Worm (Caenorhabditis elegans) whole organism, young adult: ENCODE measurements around the gene H38K22.9.

Experiments
- F52B5.7 ChIP-seq: sonication (generic microtip); optimal IDR thresholded peaks from 2 replicates; lab custom pipeline; 2016; ENCODE audit warnings: mild to moderate bottlenecking, missing genetic modification characterization, missing compliant biosample characterization
- F57C9.4 ChIP-seq: sonication (generic microtip); optimal IDR thresholded peaks from 2 replicates; lab custom pipeline; 2017; ENCODE audit warnings: mild to moderate bottlenecking, missing genetic modification characterization, missing compliant biosample characterization
- T07F8.4 ChIP-seq: sonication (generic microtip); optimal IDR thresholded peaks from 2 replicates; lab custom pipeline; 2016; ENCODE audit warnings: mild to moderate bottlenecking, missing genetic modification characterization, moderate library complexity, missing compliant biosample characterization
- Y53F4B.3 ChIP-seq: fragments of 200-800 bp; sonication (Bioruptor generic); IDR thresholded peaks from 2 replicates; pipeline ENCODE4 v1.3.6; 2022; ENCODE audit warnings: missing genetic modification reagents, missing genetic modification characterization, missing compliant biosample characterization
- Y53G8AR.9 ChIP-seq: fragments of 200-800 bp; sonication (Bioruptor generic); conservative IDR thresholded peaks from 2 replicates; pipeline ENCODE4 v1.3.6; 2022; ENCODE audit warnings: missing genetic modification reagents, missing genetic modification characterization, missing compliant biosample characterization
- Y67H2A.10 ChIP-seq: fragments of 200-800 bp; sonication (Bioruptor generic); conservative IDR thresholded peaks from 2 replicates; pipeline ENCODE4 v1.3.6; 2022; ENCODE audit warnings: missing genetic modification reagents, missing genetic modification characterization, missing compliant biosample characterization
- Y79H2A.3 ChIP-seq: fragments of 200-800 bp; sonication (Bioruptor generic); conservative IDR thresholded peaks from 2 replicates; pipeline ENCODE4 v1.3.6; 2022; ENCODE audit warnings: missing genetic modification reagents, missing genetic modification characterization, missing compliant biosample characterization
- ZK185.1 ChIP-seq: sonication (generic microtip); optimal IDR thresholded peaks from 2 replicates; lab custom pipeline; 2016; ENCODE audit warnings: mild to moderate bottlenecking, missing genetic modification characterization, missing compliant biosample characterization; ENCODE audit not compliant: poor library complexity, severe bottlenecking
- ama-1 ChIP-seq, 3 experiments: fragments of 150-350 bp in 1 of 3; sonication (generic microtip) in 2 of 3; optimal IDR thresholded peaks; 2 replicates each; lab custom pipeline; 2014 to 2018; ENCODE audit warnings: missing biosample characterization in 2 of 3, missing genetic modification characterization in 2 of 3, missing genetic modification reagents in 2 of 3
- aptf-3 ChIP-seq: fragments of 200-800 bp; sonication (Bioruptor generic); IDR thresholded peaks from 2 replicates; pipeline ENCODE4 v1.3.6; 2022; ENCODE audit warnings: missing genetic modification characterization, missing compliant biosample characterization
- attf-5 ChIP-seq: fragments of 200-800 bp; sonication (Bioruptor generic); optimal IDR thresholded peaks from 2 replicates; lab custom pipeline; 2018; ENCODE audit warnings: mild to moderate bottlenecking, missing genetic modification characterization, missing compliant biosample characterization
- attf-6 ChIP-seq: fragments of 200-800 bp; sonication (Bioruptor generic); IDR thresholded peaks from 2 replicates; pipeline ENCODE4 v1.3.6; 2022; ENCODE audit warnings: missing genetic modification reagents, missing genetic modification characterization, missing compliant biosample characterization
- ceh-79 ChIP-seq: sonication (generic microtip); optimal IDR thresholded peaks from 2 replicates; lab custom pipeline; 2017; ENCODE audit warnings: mild to moderate bottlenecking, missing genetic modification characterization, missing compliant biosample characterization
- chd-7 ChIP-seq: sonication (generic microtip); optimal IDR thresholded peaks from 2 replicates; lab custom pipeline; 2016; ENCODE audit warnings: mild to moderate bottlenecking, missing genetic modification characterization, moderate library complexity, missing compliant biosample characterization
- dox-1 ChIP-seq: fragments of 200-800 bp; sonication (Bioruptor generic); IDR thresholded peaks from 2 replicates; pipeline ENCODE4 v1.3.6; 2022; ENCODE audit warnings: missing genetic modification reagents, missing genetic modification characterization, missing compliant biosample characterization
- efl-1 ChIP-seq: fragments of 150-350 bp; optimal IDR thresholded peaks from 2 replicates; lab custom pipeline; 2014; ENCODE audit warnings: missing biosample characterization, missing genetic modification reagents, missing genetic modification characterization
- hlh-12 ChIP-seq: sonication (generic microtip); optimal IDR thresholded peaks from 2 replicates; lab custom pipeline; 2016; ENCODE audit warnings: missing genetic modification characterization, missing compliant biosample characterization
- hmg-1.2 ChIP-seq: fragments of 200-800 bp; sonication (Bioruptor generic); IDR thresholded peaks from 2 replicates; pipeline ENCODE4 v1.3.6; 2022; ENCODE audit warnings: missing genetic modification reagents, missing genetic modification characterization, missing compliant biosample characterization
- madf-3 ChIP-seq: fragments of 200-800 bp; sonication (Bioruptor generic); IDR thresholded peaks from 2 replicates; pipeline ENCODE4 v1.3.6; 2022; ENCODE audit warnings: missing genetic modification reagents, missing genetic modification characterization, missing compliant biosample characterization
- nfya-2 ChIP-seq: fragments of 200-800 bp; sonication (Bioruptor generic); IDR thresholded peaks from 2 replicates; pipeline ENCODE4 v1.3.6; 2022; ENCODE audit warnings: missing genetic modification reagents, missing genetic modification characterization, missing compliant biosample characterization
- nfyb-1 ChIP-seq: fragments of 200-800 bp; sonication (Bioruptor generic); IDR thresholded peaks from 2 replicates; pipeline ENCODE4 v1.3.6; 2022; ENCODE audit warnings: missing genetic modification reagents, missing genetic modification characterization, missing compliant biosample characterization
- nhr-27 ChIP-seq: fragments of 200-800 bp; sonication (Bioruptor generic); optimal IDR thresholded peaks from 2 replicates; lab custom pipeline; 2018; ENCODE audit warnings: mild to moderate bottlenecking, missing genetic modification characterization, moderate library complexity, missing compliant biosample characterization
- pha-4 ChIP-seq: fragments of 150-350 bp; sonication (generic microtip); optimal IDR thresholded peaks from 2 replicates; lab custom pipeline; 2014; ENCODE audit warnings: missing biosample characterization, missing genetic modification reagents, missing genetic modification characterization
- rcor-1 ChIP-seq: fragments of 200-800 bp; sonication (Bioruptor generic); IDR thresholded peaks from 2 replicates; pipeline ENCODE4 v1.3.6; 2022; ENCODE audit warnings: missing genetic modification reagents, missing genetic modification characterization, missing compliant biosample characterization
- rpc-1 ChIP-seq, 2 experiments: fragments of 150-350 bp in 1 of 2; sonication (generic microtip) in 1 of 2; optimal IDR thresholded peaks; 2 replicates each; lab custom pipeline; 2014 to 2018; ENCODE audit warnings: missing biosample characterization in 1 of 2, missing genetic modification characterization in 1 of 2, missing genetic modification reagents in 1 of 2, missing genotype in 1 of 2
- snpc-1.1 ChIP-seq: sonication (generic microtip); optimal IDR thresholded peaks from 2 replicates; lab custom pipeline; 2017; ENCODE audit warnings: missing genetic modification characterization, mild to moderate bottlenecking, missing compliant biosample characterization, antibody characterized with exemption, moderate library complexity, missing genotype, missing genetic modification reagents; ENCODE audit not compliant: insufficient read depth
- unc-62 ChIP-seq: fragments of 150-350 bp; optimal IDR thresholded peaks from 2 replicates; lab custom pipeline; 2014; ENCODE audit warnings: missing biosample characterization, missing genetic modification reagents, missing genetic modification characterization
- zim-3 ChIP-seq: sonication (generic microtip); optimal IDR thresholded peaks from 2 replicates; lab custom pipeline; 2017; ENCODE audit warnings: mild to moderate bottlenecking, missing genetic modification characterization, moderate library complexity, missing compliant biosample characterization

H38K22.9 gene

ce11 chrIII:4317065-4317752 lies 6.8 kb upstream of the H38K22.9 start, which contains the start of gene tag-131:
tag-131 (plus strand) TSS chrIII:4317702.
- TF ChIP-seq hmg-1.2 (GFP tag; lab: Robert Waterston, UW) (peak; percentile 20; the same call in 1 of the 2 replicates), Y79H2A.3 (GFP tag; lab: Robert Waterston, UW) (no peak), Y53G8AR.9 (no peak)

- TF ChIP-seq rcor-1 (no peak), pha-4 (tag; lab: Kevin White, UChicago) (no peak), dox-1 (GFP tag; lab: Robert Waterston, UW) (no peak), ama-1 (optimal IDR thresholded peaks at IDR 0.05; lab: Kevin White, UChicago) (no peak), ama-1 (GFP tag; optimal IDR thresholded peaks at IDR 0.05; lab: Kevin White, UChicago) (no peak), attf-6 (GFP tag; lab: Robert Waterston, UW) (no peak), unc-62 (no peak), attf-5 (GFP tag; lab: Kevin White, UChicago) (no peak), T07F8.4 (tag; lab: Kevin White, UChicago) (no peak), madf-3 (no peak), Y67H2A.10 (GFP tag; lab: Robert Waterston, UW) (no peak), nhr-27 (no peak), hmg-1.2 (GFP tag; lab: Robert Waterston, UW) (no peak), ceh-79 (tag; lab: Kevin White, UChicago) (no peak), snpc-1.1 (tag; lab: Kevin White, UChicago) (no peak)
These were observed 3.8 kb upstream of the H38K22.9 start, which contains the start of gene H38K22.6 for ce11 chrIII:4320113-4320512. H38K22.6 (plus strand) TSS chrIII:4320413.

ce11 chrIII:4321399-4321798 lies 2.6 kb upstream of the H38K22.9 start, which contains the start of gene H38K22.7:
H38K22.7 (plus strand) TSS chrIII:4321699.
- no peak for TF ChIP-seq Y53F4B.3 (GFP tag; lab: Robert Waterston, UW)
- TF ChIP-seq hlh-12 (tag; lab: Kevin White, UChicago), result no peak
- no peak for TF ChIP-seq zim-3 (tag; lab: Kevin White, UChicago)

ce11 chrIII:4323120-4323519 lies 839 bp upstream of the H38K22.9 start:
- TF ChIP-seq ZK185.1 (tag; lab: Kevin White, UChicago), result peak; percentile 5
- TF ChIP-seq efl-1 (GFP tag; lab: Kevin White, UChicago), result no peak
- TF ChIP-seq hmg-1.2 (GFP tag; lab: Robert Waterston, UW), result peak; percentile 73; the same call in 1 of the 2 replicates

- TF ChIP-seq nfya-2, result no peak
- TF ChIP-seq F57C9.4 (tag; lab: Kevin White, UChicago), result no peak
- TF ChIP-seq rpc-1 (optimal IDR thresholded peaks at IDR 0.05; lab: Kevin White, UChicago), result no peak
- no peak for TF ChIP-seq rpc-1 (tag; optimal IDR thresholded peaks at IDR 0.05; lab: Kevin White, UChicago)
- TF ChIP-seq chd-7 (tag; lab: Kevin White, UChicago), result no peak
- TF ChIP-seq nfyb-1 (GFP tag; lab: Robert Waterston, UW), result peak; percentile 56; the same call in 1 of the 2 replicates
- TF ChIP-seq snpc-1.1 (tag; lab: Kevin White, UChicago), result no peak
These were observed 4.4 kb downstream of the H38K22.9 start for ce11 chrIII:4328208-4328987.

ce11 chrIII:4330984-4331383 lies 7.0 kb downstream of the H38K22.9 start, which contains the start of gene gly-6:
gly-6 (minus strand) TSS chrIII:4331228.
- TF ChIP-seq aptf-3 (GFP tag; lab: Robert Waterston, UW), result no peak
- TF ChIP-seq F52B5.7, result no peak
- no peak for TF ChIP-seq ama-1 (optimal IDR thresholded peaks at IDR 0.05; lab: Kevin White, UChicago)
- TF ChIP-seq ama-1 (GFP tag; optimal IDR thresholded peaks at IDR 0.05; lab: Kevin White, UChicago), result no peak
- TF ChIP-seq, all 124 proteins: peak for 0
